Fruit fly (Drosophila melanogaster) whole organism, prepupa: ENCODE results near the gene par-6.

Experiments used
- CG6276 ChIP-seq: fragments of 200-800 bp; sonication (Bioruptor generic); optimal IDR thresholded peaks from 2 replicates; lab custom pipeline; 2017; ENCODE audit warnings: missing biosample characterization, mild to moderate bottlenecking, missing genetic modification characterization
- pdm3 ChIP-seq: fragments of 200-800 bp; sonication (Bioruptor generic); optimal IDR thresholded peaks from 3 replicates; lab custom pipeline; 2016; ENCODE audit warnings: missing biosample characterization, missing genetic modification characterization
- ss ChIP-seq, 2 experiments: fragments of 200-800 bp; sonication (Bioruptor generic); optimal IDR thresholded peaks; 2 replicates in 1 of 2; 3 replicates in 1 of 2; lab custom pipeline; 2017 to 2018; ENCODE audit warnings: mild to moderate bottlenecking in 2 of 2, missing biosample characterization in 2 of 2, missing genetic modification characterization in 2 of 2, moderate library complexity in 1 of 2
- vri ChIP-seq: fragments of 200-800 bp; sonication (Bioruptor generic); optimal IDR thresholded peaks from 3 replicates; lab custom pipeline; 2016; ENCODE audit warnings: missing biosample characterization, mild to moderate bottlenecking, missing genetic modification characterization

DNA sequence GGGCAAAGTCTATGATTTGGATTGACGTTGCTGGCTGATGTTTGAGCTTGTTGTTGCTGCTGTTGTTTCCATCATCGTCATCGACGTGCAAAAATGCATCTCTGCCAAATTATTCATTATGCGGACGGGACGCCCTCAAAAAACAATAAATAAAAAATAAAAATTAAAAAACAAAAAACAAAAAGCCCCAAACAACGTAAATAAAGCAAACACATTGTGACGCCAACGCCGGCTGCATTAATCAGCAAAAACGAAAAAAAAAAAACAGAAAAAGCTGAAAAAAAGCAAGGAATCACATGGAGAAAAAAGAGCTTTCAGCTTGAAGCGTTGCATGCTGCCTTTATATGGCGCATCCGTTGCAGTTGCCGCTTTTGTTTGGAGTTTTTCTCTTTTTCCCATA lies 28.9 kb downstream of the par-6 start:
- TF ChIP-seq CG6276 (GFP tag; lab: Kevin White, UChicago) (no peak), ss (GFP tag; optimal IDR thresholded peaks at IDR 0.05; lab: Kevin White, UChicago) (peak; percentile 29 to 44), vri (GFP tag; lab: Kevin White, UChicago) (no peak), pdm3 (GFP tag; lab: Kevin White, UChicago) (no peak)
